Worm (Caenorhabditis elegans): ENCODE results near the gene srlf-17.

DNA sequence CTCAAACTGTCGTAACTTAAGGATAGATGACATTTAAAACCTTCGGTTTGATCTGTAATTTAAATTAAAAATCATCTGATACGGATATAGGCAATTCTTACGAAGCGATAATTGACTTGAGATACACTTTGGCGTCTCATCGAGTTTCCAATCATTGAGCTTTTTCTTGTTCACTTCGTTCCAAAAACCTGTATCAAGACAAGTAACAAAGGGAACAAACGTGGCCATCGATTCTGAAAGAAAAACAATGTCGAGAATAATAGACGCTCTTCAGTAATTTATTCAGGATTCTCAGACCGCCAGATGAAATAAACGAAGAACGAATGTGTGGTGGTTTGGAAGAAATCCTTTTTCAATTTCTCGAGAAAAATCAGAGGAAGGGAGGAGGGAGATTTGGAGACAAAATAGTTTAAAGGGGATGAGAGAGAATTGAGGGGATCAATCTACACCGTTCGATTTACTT lies 21.7 kb downstream of the srlf-17 start, which contains the start of gene atg-7:
- no peak for TF ChIP-seq madf-3 (GFP tag; IDR thresholded peaks at IDR 0.05)
- no peak for TF ChIP-seq ztf-18 (tag; optimal IDR thresholded peaks at IDR 0.05)
- no peak for TF ChIP-seq snpc-4 (GFP tag; optimal IDR thresholded peaks at IDR 0.05)
- peak in 2 of 4 experiments; percentile 37 to 41 for TF ChIP-seq snpc-4 (tag; optimal IDR thresholded peaks at IDR 0.05)
- TF ChIP-seq F10E7.11 (tag; optimal IDR thresholded peaks at IDR 0.05), result peak; percentile 60
- no peak for TF ChIP-seq tbp1 (GFP tag; optimal IDR thresholded peaks at IDR 0.05)
- no peak for TF ChIP-seq Y53F4B.3 (GFP tag; IDR thresholded peaks at IDR 0.05)
- peak; percentile 80 for TF ChIP-seq F49E8.2 (tag; optimal IDR thresholded peaks at IDR 0.05; ENCODE audit: insufficient read depth)
- peak; percentile 92 for TF ChIP-seq ama-1 (optimal IDR thresholded peaks at IDR 0.05)
- TF ChIP-seq ama-1 (GFP tag; optimal IDR thresholded peaks at IDR 0.05), result peak; percentile 31 to 64
